Worm (Caenorhabditis elegans): Measurements from ENCODE around the gene mrpl-20.
A peak's percentile ranks its signal among the peaks of the same experiment; 100 is the strongest.

The mrpl-20 gene

ce11 chrII:13330359-13330758 is 7.7 kb upstream of the mrpl-20 start, which contains the start of gene sam-10:
TSS of gene sam-10 (minus strand) at chrII:13330525.
- no peak for TF ChIP-seq ztf-29 (GFP tag; IDR thresholded peaks at IDR 0.05)
- no peak for TF ChIP-seq flt-1 (GFP tag; IDR thresholded peaks at IDR 0.05)

DNA sequence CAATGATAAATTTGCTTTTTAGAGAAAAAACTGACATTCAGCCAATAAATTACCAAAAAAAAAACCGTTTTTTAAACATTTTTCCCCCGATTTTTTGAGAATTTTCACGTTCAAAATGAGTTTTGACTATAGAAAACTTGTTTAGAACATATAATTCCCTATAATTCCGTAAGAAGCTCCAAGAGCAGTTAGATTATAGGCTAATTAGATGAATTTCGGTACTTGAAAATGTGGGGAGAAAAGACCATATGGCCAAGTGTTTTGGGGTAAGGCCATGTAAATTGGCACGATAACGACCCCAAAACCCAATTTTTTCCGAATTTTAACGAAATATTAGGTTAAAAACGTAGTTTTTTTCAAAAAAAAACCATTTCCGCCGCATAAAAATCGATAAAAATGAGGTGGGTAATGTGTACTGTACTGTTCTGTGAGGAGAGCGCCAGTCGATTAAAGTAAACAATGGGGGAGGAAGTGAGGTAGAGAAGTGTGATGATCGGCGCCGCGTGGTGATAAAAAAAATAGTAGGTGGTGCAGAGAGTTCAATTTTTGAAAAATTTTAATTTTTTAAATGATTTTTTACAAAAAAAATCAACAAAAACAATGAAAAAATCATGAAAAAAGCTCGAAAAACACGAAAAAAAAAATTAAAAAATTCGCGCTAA is 4.8 kb upstream of the mrpl-20 start:
- TF ChIP-seq T22C8.4 (GFP tag; IDR thresholded peaks at IDR 0.05) (no peak), flt-1 (GFP tag; IDR thresholded peaks at IDR 0.05) (no peak), ztf-29 (GFP tag; IDR thresholded peaks at IDR 0.05) (no peak), ztf-23 (GFP tag; IDR thresholded peaks at IDR 0.05) (no peak), tab-1 (GFP tag; IDR thresholded peaks at IDR 0.05) (no peak), cog-1 (tag; optimal IDR thresholded peaks at IDR 0.05) (no peak), ref-1 (GFP tag; conservative IDR thresholded peaks at IDR 0.05) (no peak), med-1 (GFP tag; optimal IDR thresholded peaks at IDR 0.05; ENCODE audit: insufficient read depth) (no peak), klf-2 (GFP tag; conservative IDR thresholded peaks at IDR 0.05) (no peak)

- 0 out of 2 replicates have a peak, but pooled peaks have one; percentile 20 for TF ChIP-seq ref-1 (GFP tag; conservative IDR thresholded peaks at IDR 0.05)
- TF ChIP-seq klf-2 (GFP tag; conservative IDR thresholded peaks at IDR 0.05), result no peak
- peak; percentile 34; the same call in 1 of the 2 replicates for TF ChIP-seq tab-1 (GFP tag; IDR thresholded peaks at IDR 0.05)
- TF ChIP-seq med-1 (GFP tag; optimal IDR thresholded peaks at IDR 0.05; ENCODE audit: insufficient read depth), result no peak
- TF ChIP-seq T22C8.4 (GFP tag; IDR thresholded peaks at IDR 0.05), result peak; percentile 96
- TF ChIP-seq cog-1 (tag; optimal IDR thresholded peaks at IDR 0.05), result peak; percentile 94
- no peak; the same call in none of the 2 replicates for TF ChIP-seq flt-1 (GFP tag; IDR thresholded peaks at IDR 0.05)
- TF ChIP-seq ztf-23 (GFP tag; IDR thresholded peaks at IDR 0.05), result no peak
- TF ChIP-seq ztf-29 (GFP tag; IDR thresholded peaks at IDR 0.05), result peak; percentile 61
These were observed 2.9 kb upstream of the mrpl-20 start for ce11 chrII:13334966-13335698.

DNA sequence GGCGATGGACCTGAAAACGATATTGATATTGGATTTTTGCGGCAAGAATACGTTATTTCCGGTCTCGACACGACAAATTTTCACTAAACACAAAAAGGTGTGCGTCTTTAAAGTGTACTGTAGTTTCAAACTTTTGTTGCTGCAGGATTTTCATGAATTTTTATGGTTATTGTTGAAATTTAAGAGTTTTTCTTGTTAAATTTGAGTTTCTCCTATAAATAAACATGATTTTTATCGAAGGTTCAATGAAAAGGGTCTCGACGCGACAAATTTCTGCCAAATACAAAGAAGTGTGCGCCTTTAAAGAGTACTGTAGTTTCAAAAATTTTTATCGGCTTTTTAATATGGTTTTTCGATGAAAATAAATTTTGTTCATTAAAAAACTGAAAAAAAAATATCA is 1.9 kb downstream of the mrpl-20 start:
- TF ChIP-seq T22C8.4 (GFP tag; IDR thresholded peaks at IDR 0.05), result no peak
- no peak for TF ChIP-seq tab-1 (GFP tag; IDR thresholded peaks at IDR 0.05)
- TF ChIP-seq ztf-29 (GFP tag; IDR thresholded peaks at IDR 0.05), result no peak
- no peak for TF ChIP-seq klf-2 (GFP tag; conservative IDR thresholded peaks at IDR 0.05)

DNA sequence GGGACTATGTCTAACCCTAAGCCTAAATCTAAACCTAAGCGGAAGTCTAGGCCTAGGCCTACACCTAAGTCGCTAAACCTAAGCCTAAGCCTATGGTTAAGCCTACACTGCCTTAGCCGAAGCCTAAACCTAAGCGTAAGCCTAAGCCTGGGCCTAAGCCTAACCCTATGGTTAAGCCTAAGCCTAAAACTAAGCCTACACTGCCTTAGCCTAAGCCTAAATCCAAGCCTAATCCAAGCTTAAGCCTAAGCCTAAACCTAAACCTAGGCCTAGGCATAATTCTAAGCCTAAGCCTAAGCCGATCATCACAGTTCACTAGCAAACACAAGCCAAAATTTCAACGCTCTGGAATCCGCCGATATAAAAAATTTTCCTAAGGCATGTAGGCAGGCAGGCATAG is 3.2 kb downstream of the mrpl-20 start:
- no peak for TF ChIP-seq ztf-29 (GFP tag; IDR thresholded peaks at IDR 0.05)
- no peak for TF ChIP-seq tab-1 (GFP tag; IDR thresholded peaks at IDR 0.05)
- no peak for TF ChIP-seq ref-1 (GFP tag; conservative IDR thresholded peaks at IDR 0.05)

DNA sequence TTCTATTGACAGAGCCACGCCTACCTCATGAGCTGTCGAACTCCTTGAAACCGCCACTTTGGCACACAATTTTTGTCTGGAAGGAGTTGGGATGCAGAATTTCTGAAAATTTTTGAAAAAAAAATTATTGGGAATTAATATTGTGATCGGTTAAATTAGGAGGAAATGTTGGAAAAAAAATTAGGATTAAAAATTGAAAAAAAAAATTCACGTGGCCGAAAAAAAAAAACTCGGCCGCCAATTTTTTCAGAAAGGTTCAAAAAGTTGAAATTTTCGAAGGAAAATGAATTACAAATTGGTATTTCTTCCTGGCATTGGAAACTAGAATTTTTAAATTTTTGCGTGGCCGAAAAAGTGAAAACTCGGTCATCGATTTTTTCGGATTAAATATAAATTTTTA is 18.0 kb downstream of the mrpl-20 start, which contains the start of gene dmsr-3:
dmsr-3 (minus strand) TSS at position 101 of the 400 bp plus-strand sequence.
- no peak for TF ChIP-seq klf-2 (GFP tag; conservative IDR thresholded peaks at IDR 0.05)
- no peak for TF ChIP-seq med-1 (GFP tag; optimal IDR thresholded peaks at IDR 0.05; ENCODE audit: insufficient read depth)
- TF ChIP-seq tab-1 (GFP tag; IDR thresholded peaks at IDR 0.05), result no peak
- no peak for TF ChIP-seq flt-1 (GFP tag; IDR thresholded peaks at IDR 0.05)
- TF ChIP-seq cog-1 (tag; optimal IDR thresholded peaks at IDR 0.05), result no peak
- TF ChIP-seq ztf-29 (GFP tag; IDR thresholded peaks at IDR 0.05), result no peak
- TF ChIP-seq ref-1 (GFP tag; conservative IDR thresholded peaks at IDR 0.05), result no peak
- no peak for TF ChIP-seq T22C8.4 (GFP tag; IDR thresholded peaks at IDR 0.05)
- no peak for TF ChIP-seq ztf-23 (GFP tag; IDR thresholded peaks at IDR 0.05)

DNA sequence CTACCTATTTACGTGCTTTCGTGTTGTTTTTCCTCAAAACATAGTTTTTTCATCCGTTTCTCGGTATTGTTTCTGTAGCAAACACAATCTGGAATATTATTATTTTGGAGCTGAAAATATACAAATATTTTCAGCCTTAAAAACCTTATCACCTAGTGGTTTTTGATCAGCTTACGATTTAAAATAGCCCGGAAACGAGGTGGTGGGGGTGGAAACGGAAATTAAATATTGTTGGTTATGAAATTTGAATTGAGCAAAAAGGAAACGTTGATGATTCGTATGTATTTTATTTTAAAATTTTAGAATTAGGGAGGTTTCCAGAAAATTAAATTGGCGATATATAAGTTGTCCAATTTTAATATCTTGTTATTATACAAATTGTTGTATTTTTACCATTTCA is 29.7 kb downstream of the mrpl-20 start:
- TF ChIP-seq cog-1 (tag; optimal IDR thresholded peaks at IDR 0.05) (no peak), T22C8.4 (GFP tag; IDR thresholded peaks at IDR 0.05) (no peak), flt-1 (GFP tag; IDR thresholded peaks at IDR 0.05) (no peak), klf-2 (GFP tag; conservative IDR thresholded peaks at IDR 0.05) (no peak), ztf-23 (GFP tag; IDR thresholded peaks at IDR 0.05) (no peak), ref-1 (GFP tag; conservative IDR thresholded peaks at IDR 0.05) (no peak), ztf-29 (GFP tag; IDR thresholded peaks at IDR 0.05) (no peak)

ce11 chrII:13369231-13369630 is 31.1 kb downstream of the mrpl-20 start, which contains the start of gene Y48C3A.20:
TSS of gene Y48C3A.20 (plus strand) at chrII:13369607.
- TF ChIP-seq tab-1 (GFP tag; IDR thresholded peaks at IDR 0.05), result no peak
- peak; percentile 35 for TF ChIP-seq cog-1 (tag; optimal IDR thresholded peaks at IDR 0.05)
- no peak for TF ChIP-seq med-1 (GFP tag; optimal IDR thresholded peaks at IDR 0.05; ENCODE audit: insufficient read depth)

- no peak for TF ChIP-seq ztf-29 (GFP tag; IDR thresholded peaks at IDR 0.05)
- TF ChIP-seq flt-1 (GFP tag; IDR thresholded peaks at IDR 0.05), result no peak
- no peak for TF ChIP-seq T22C8.4 (GFP tag; IDR thresholded peaks at IDR 0.05)
- TF ChIP-seq ztf-23 (GFP tag; IDR thresholded peaks at IDR 0.05), result no peak
- no peak for TF ChIP-seq klf-2 (GFP tag; conservative IDR thresholded peaks at IDR 0.05)
- TF ChIP-seq cog-1 (tag; optimal IDR thresholded peaks at IDR 0.05), result no peak
- no peak for TF ChIP-seq med-1 (GFP tag; optimal IDR thresholded peaks at IDR 0.05; ENCODE audit: insufficient read depth)
- TF ChIP-seq tab-1 (GFP tag; IDR thresholded peaks at IDR 0.05), result no peak
- TF ChIP-seq ref-1 (GFP tag; conservative IDR thresholded peaks at IDR 0.05), result no peak
These were observed 38.0 kb downstream of the mrpl-20 start, which contains the start of gene Y48C3A.12 for ce11 chrII:13376112-13376511. TSS of gene Y48C3A.12 (plus strand) at chrII:13376412.

DNA sequence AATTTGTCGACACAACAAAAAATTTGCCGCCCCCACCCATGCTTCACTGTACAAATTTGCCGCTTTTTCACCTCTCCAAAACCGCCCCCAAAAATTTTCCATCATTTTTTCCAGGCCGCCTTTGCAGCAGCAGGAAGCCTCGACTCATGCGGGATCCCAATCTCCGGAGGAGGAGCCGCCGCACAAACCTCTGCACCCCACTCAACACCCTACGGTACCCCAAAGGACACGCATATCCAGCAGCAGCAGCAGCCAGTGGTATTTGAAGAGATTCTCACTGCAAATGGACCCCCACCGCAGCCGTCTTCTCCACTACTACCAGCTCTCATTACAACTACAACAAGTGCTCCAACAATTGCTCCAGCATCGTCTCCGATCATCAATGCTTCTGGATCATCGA is 45.0 kb downstream of the mrpl-20 start:
- peak; percentile 17; the same call in 1 of the 2 replicates for TF ChIP-seq T22C8.4 (GFP tag; IDR thresholded peaks at IDR 0.05)
- TF ChIP-seq ref-1 (GFP tag; conservative IDR thresholded peaks at IDR 0.05), result no peak

Data from whole organism, midembryonic.